Worm (Caenorhabditis elegans) whole organism, mixed stage, embryonic: ENCODE measurements around the gene cids-1.

Experiments used
- mep-1 ChIP-seq: fragments of 150-350 bp; optimal IDR thresholded peaks from 2 replicates; lab custom pipeline; 2017; ENCODE audit warnings: missing biosample characterization, missing genetic modification reagents, missing genetic modification characterization, inconsistent platforms
- nhr-12 ChIP-seq: fragments of 150-350 bp; optimal IDR thresholded peaks from 2 replicates; lab custom pipeline; 2014; ENCODE audit warnings: missing biosample characterization, missing genetic modification characterization
- nhr-237 ChIP-seq: fragments of 150-350 bp; optimal IDR thresholded peaks from 2 replicates; lab custom pipeline; 2014; ENCODE audit warnings: missing biosample characterization, missing genetic modification characterization
- nhr-28 ChIP-seq: fragments of 150-350 bp; optimal IDR thresholded peaks from 2 replicates; lab custom pipeline; 2014; ENCODE audit warnings: missing biosample characterization, missing genetic modification characterization
- nhr-76 ChIP-seq: sonication (generic microtip); optimal IDR thresholded peaks from 2 replicates; lab custom pipeline; 2017; ENCODE audit warnings: missing biosample characterization, missing genetic modification characterization
- pha-4 ChIP-seq: fragments of 150-350 bp; optimal IDR thresholded peaks from 2 replicates; lab custom pipeline; 2018; ENCODE audit warnings: missing biosample characterization, missing genetic modification reagents, missing genetic modification characterization
- sem-2 ChIP-seq: fragments of 200-800 bp; sonication (Bioruptor generic); optimal IDR thresholded peaks from 2 replicates; lab custom pipeline; 2018; ENCODE audit warnings: mild to moderate bottlenecking, missing genetic modification characterization, missing compliant biosample characterization
- snpc-4 ChIP-seq: fragments of 150-350 bp; optimal IDR thresholded peaks from 2 replicates; lab custom pipeline; 2014; ENCODE audit warnings: missing biosample characterization, missing genetic modification characterization
- unc-39 ChIP-seq: fragments of 150-350 bp; optimal IDR thresholded peaks from 2 replicates; lab custom pipeline; 2014; ENCODE audit warnings: missing biosample characterization, missing genetic modification characterization
- zip-8 ChIP-seq: fragments of 150-350 bp; optimal IDR thresholded peaks from 2 replicates; lab custom pipeline; 2014; ENCODE audit warnings: missing biosample characterization, missing genetic modification characterization

DNA sequence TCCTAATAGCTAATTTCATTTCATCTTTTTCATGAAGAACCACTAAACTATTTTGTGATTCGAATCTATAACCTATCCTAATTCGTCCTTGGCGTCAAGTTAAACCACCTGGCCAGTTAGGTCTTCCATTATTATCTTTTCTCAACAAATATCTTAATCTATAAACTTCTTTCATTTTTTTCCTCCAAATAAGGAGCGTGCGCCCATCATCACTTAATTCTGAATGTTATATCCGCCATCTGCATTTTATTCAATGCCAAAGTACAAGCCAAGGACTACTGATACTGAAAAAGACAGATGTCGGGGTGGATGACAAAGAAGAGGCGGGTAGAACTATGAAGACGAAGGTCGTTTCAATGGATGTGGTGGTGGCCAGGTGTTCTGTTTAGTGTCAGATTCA lies 15.3 kb upstream of the cids-1 start:
- no peak for TF ChIP-seq nhr-28 (tag; lab: Kevin White, UChicago)
- no peak for TF ChIP-seq zip-8 (tag; lab: Kevin White, UChicago)
- TF ChIP-seq nhr-237 (tag; lab: Kevin White, UChicago), result no peak
- no peak for TF ChIP-seq nhr-76 (tag; lab: Kevin White, UChicago)
- TF ChIP-seq mep-1 (tag; lab: Kevin White, UChicago), result no peak
- TF ChIP-seq pha-4 (tag; lab: Kevin White, UChicago), result no peak
- no peak for TF ChIP-seq sem-2 (GFP tag; lab: Kevin White, UChicago)
- TF ChIP-seq snpc-4 (tag; lab: Kevin White, UChicago), result no peak
- TF ChIP-seq unc-39 (tag; lab: Kevin White, UChicago), result no peak
- TF ChIP-seq nhr-12, result no peak
